Fruit fly (Drosophila melanogaster): ENCODE measurements around the gene bdwf.
A peak's percentile ranks its signal among the peaks of the same experiment; 100 is the strongest.

Gene bdwf

DNA sequence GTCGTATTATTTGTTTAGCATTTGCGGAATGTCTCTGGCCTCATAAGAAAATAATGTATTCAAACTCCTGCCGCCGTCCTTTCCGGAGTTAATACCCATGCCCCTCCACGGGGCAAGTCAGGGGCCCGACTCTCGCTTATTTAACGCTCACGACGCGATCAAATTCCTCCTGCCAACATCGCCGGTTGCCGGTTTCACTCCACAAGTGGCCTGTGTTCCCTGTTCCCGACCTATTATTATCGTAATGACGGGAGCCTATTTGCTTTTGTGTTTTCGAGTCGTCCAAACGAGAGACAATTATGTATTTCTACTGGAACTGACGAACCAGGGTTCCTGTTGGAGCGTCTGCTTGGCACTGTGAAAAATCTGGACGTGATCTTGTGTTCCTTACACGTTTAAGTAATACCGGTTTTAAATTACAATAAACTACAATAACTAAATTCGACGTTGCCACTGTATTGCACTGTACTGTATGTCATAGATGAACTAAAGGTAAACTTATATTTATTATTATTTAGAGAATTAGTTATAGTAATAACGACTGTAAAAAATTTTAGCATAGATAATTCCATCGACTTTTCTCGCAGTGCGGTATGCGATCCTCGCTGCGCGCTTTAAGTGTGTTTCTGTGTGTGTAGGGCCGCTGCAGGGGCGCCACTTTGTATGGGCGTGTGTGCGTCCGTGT is 9.7 kb upstream of the bdwf start:
- TF ChIP-seq CG12605 (GFP tag; IDR thresholded peaks at IDR 0.05) (peak; percentile 39; the same call in 1 of the 2 replicates), CG8301 (tag; optimal IDR thresholded peaks at IDR 0.05) (peak; percentile 69), EcR (GFP tag; optimal IDR thresholded peaks at IDR 0.05) (peak; percentile 23), Pif1A (GFP tag; optimal IDR thresholded peaks at IDR 0.05) (peak; percentile 81), CG13204 (GFP tag; optimal IDR thresholded peaks at IDR 0.05) (peak; percentile 90), CG10348 (GFP tag; IDR thresholded peaks at IDR 0.05) (no peak), CG14655 (GFP tag; optimal IDR thresholded peaks at IDR 0.05) (peak; percentile 85), Pif1B (GFP tag; optimal IDR thresholded peaks at IDR 0.05) (peak; percentile 80), Snoo (tag; optimal IDR thresholded peaks at IDR 0.05) (peak; percentile 71), CG32121 (GFP tag; IDR thresholded peaks at IDR 0.05) (no peak), fd96Ca (GFP tag; IDR thresholded peaks at IDR 0.05) (no peak), CG15710 (tag; optimal IDR thresholded peaks at IDR 0.05) (peak; percentile 88), Ets98B (GFP tag; IDR thresholded peaks at IDR 0.05) (no peak), CG8159 (tag; optimal IDR thresholded peaks at IDR 0.05) (peak; percentile 91), rn (GFP tag; IDR thresholded peaks at IDR 0.05) (no peak), gl (tag; optimal IDR thresholded peaks at IDR 0.05) (peak; percentile 58), CG9948 (tag; optimal IDR thresholded peaks at IDR 0.05) (peak; percentile 86), CG17806 (tag; optimal IDR thresholded peaks at IDR 0.05) (peak; percentile 86), CG4496 (GFP tag; IDR thresholded peaks at IDR 0.05) (peak; percentile 69), D1 (tag; optimal IDR thresholded peaks at IDR 0.05) (peak; percentile 17), CG34367 (tag; optimal IDR thresholded peaks at IDR 0.05) (peak; percentile 75)

DNA sequence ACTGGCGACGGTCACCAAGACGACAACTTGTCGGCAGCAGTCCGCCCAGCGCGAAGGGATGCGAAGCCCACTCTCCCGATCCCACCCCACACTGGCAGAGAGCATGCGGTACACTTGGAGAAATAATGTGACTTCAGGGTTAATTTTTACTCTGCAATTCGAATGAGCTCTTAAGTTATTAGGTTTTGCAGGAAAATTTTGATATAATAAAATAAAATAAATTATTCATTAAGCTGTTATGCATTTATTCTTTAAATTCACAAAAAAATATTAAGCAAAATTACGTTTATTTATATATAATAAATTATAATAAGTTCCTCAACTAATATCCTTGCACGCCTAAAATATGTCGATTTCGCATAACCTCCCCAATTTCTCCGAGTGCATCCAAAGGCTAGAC is 5.9 kb upstream of the bdwf start:
- peak; percentile 23 for TF ChIP-seq CG34367 (tag; optimal IDR thresholded peaks at IDR 0.05)
- TF ChIP-seq CG9948 (tag; optimal IDR thresholded peaks at IDR 0.05), result peak; percentile 46
- TF ChIP-seq CG17806 (tag; optimal IDR thresholded peaks at IDR 0.05), result peak; percentile 33
- TF ChIP-seq CG15710 (tag; optimal IDR thresholded peaks at IDR 0.05), result peak; percentile 48
- TF ChIP-seq CG8159 (tag; optimal IDR thresholded peaks at IDR 0.05), result peak; percentile 9
- TF ChIP-seq Ets98B (GFP tag; IDR thresholded peaks at IDR 0.05), result no peak
- no peak for TF ChIP-seq rn (GFP tag; IDR thresholded peaks at IDR 0.05)
- TF ChIP-seq CG12605 (GFP tag; IDR thresholded peaks at IDR 0.05), result no peak
- TF ChIP-seq gl (tag; optimal IDR thresholded peaks at IDR 0.05), result no peak
- no peak for TF ChIP-seq CG10348 (GFP tag; IDR thresholded peaks at IDR 0.05)
- no peak for TF ChIP-seq Pif1A (GFP tag; optimal IDR thresholded peaks at IDR 0.05)
- TF ChIP-seq Pif1B (GFP tag; optimal IDR thresholded peaks at IDR 0.05), result no peak
- no peak for TF ChIP-seq Snoo (tag; optimal IDR thresholded peaks at IDR 0.05)
- TF ChIP-seq fd96Ca (GFP tag; IDR thresholded peaks at IDR 0.05), result no peak
- TF ChIP-seq EcR (GFP tag; optimal IDR thresholded peaks at IDR 0.05), result no peak
- TF ChIP-seq CG8301 (tag; optimal IDR thresholded peaks at IDR 0.05), result no peak

DNA sequence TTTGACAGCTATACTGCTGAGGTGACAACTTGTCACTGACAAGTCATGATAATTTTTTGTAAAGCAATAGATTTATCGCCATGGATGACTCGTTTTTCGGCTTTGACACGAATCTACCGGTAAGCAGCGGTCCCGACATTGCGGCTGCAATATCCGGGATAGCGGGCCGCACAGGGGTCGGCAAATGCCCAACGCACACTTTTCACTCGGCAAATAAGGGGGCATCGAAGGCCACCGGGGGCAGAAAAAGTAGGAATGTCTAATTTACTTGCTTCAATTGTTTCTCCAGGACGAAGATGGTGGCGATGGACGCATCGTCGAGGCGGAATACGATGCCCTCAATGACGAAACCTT is 611 bp upstream of the bdwf start:
- TF ChIP-seq Ets98B (GFP tag; IDR thresholded peaks at IDR 0.05), result no peak
- TF ChIP-seq Pif1A (GFP tag; optimal IDR thresholded peaks at IDR 0.05), result no peak
- TF ChIP-seq CG8159 (tag; optimal IDR thresholded peaks at IDR 0.05), result no peak
- no peak for TF ChIP-seq CG14655 (GFP tag; optimal IDR thresholded peaks at IDR 0.05)
- no peak for TF ChIP-seq CG10348 (GFP tag; IDR thresholded peaks at IDR 0.05)
- TF ChIP-seq CG13204 (GFP tag; optimal IDR thresholded peaks at IDR 0.05), result no peak
- no peak for TF ChIP-seq CG9948 (tag; optimal IDR thresholded peaks at IDR 0.05)
- TF ChIP-seq fd96Ca (GFP tag; IDR thresholded peaks at IDR 0.05), result no peak
- TF ChIP-seq Pif1B (GFP tag; optimal IDR thresholded peaks at IDR 0.05), result no peak
- TF ChIP-seq CG17806 (tag; optimal IDR thresholded peaks at IDR 0.05), result no peak
- TF ChIP-seq D1 (tag; optimal IDR thresholded peaks at IDR 0.05), result no peak
- TF ChIP-seq EcR (GFP tag; optimal IDR thresholded peaks at IDR 0.05), result no peak
- TF ChIP-seq CG8301 (tag; optimal IDR thresholded peaks at IDR 0.05), result no peak
- no peak for TF ChIP-seq CG34367 (tag; optimal IDR thresholded peaks at IDR 0.05)
- TF ChIP-seq CG32121 (GFP tag; IDR thresholded peaks at IDR 0.05), result no peak
- no peak for TF ChIP-seq CG15710 (tag; optimal IDR thresholded peaks at IDR 0.05)
- TF ChIP-seq Snoo (tag; optimal IDR thresholded peaks at IDR 0.05), result no peak
- TF ChIP-seq gl (tag; optimal IDR thresholded peaks at IDR 0.05), result no peak
- TF ChIP-seq CG12605 (GFP tag; IDR thresholded peaks at IDR 0.05), result no peak

DNA sequence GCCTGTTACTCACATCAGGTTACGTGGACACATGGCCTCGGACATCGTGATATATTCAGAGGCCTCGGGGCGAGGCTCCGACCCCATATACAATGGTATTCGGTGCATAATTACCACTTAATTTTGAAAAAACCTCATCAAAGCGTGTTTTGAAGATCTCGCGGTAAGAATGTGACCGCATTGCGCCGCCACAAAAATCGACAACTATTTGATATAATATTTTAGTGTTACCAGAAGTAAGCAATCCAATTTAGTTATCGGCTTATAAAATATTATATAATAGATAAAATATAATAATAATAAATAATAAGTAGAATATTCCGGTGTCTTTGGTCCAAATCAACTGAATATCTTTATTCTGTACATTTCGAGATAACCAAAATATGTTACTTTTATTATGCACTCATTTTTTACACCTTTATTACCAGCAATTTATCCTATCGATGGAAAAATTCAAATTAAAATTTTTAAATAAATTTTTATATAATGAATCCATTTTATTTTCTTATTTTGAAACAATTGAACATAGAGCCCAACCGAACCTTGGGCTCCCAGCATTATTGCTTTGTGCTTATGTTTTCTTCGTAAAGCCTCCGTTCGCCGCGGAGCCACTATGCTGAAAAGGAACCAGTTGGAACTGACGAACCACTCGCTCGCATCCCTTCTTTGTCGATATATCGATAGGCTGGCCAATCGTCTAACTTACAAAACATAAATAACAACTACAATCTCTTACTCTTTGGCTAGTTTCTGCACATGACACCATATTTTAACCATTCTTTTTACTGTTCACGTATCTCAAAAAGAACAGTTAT is 2.7 kb downstream of the bdwf start, which contains the start of the genes CG18213 and Trm7-32:
CG18213 (minus strand) TSS at position 211 of the 815 bp plus-strand sequence.
Trm7-32 (plus strand) TSS at position 690 of the 815 bp plus-strand sequence.
- TF ChIP-seq gl (tag; optimal IDR thresholded peaks at IDR 0.05) (no peak), CG32121 (GFP tag; IDR thresholded peaks at IDR 0.05) (no peak), D1 (tag; optimal IDR thresholded peaks at IDR 0.05) (no peak), CG4496 (GFP tag; IDR thresholded peaks at IDR 0.05) (no peak), CG8159 (tag; optimal IDR thresholded peaks at IDR 0.05) (no peak), CG17806 (tag; optimal IDR thresholded peaks at IDR 0.05) (no peak)

DNA sequence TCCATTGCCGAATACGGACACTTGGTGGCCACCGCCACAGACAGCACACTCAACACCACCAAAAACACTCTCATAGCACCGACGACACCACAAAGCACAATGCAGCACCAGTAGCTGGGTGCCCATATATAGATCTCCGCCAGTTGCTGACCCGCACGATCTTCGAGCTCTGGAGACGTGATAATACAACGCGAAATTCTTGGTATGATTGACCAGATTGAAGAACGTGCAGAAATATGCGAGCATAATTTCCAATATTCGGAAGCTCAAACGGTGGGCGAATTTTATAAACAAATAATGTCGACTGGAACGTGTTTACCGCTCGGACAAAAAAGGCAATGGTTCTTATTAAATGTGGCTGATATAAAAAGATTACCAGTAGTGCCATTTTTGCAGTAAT is 7.0 kb downstream of the bdwf start, which contains the start of gene CG4009:
CG4009 (minus strand) TSS at position 101 of the 400 bp plus-strand sequence.
- TF ChIP-seq CG12605 (GFP tag; IDR thresholded peaks at IDR 0.05) (no peak), EcR (GFP tag; optimal IDR thresholded peaks at IDR 0.05) (no peak), CG17806 (tag; optimal IDR thresholded peaks at IDR 0.05) (no peak), CG8301 (tag; optimal IDR thresholded peaks at IDR 0.05) (no peak), gl (tag; optimal IDR thresholded peaks at IDR 0.05) (no peak)
